Worm (Caenorhabditis elegans) whole organism, midembryonic: Measurements from ENCODE around the gene col-73.

Experiments
- cog-1 ChIP-seq: sonication (generic microtip); optimal IDR thresholded peaks from 2 replicates; lab custom pipeline; 2016; ENCODE audit warnings: missing genetic modification characterization, missing compliant biosample characterization
- med-1 ChIP-seq: sonication (generic microtip); optimal IDR thresholded peaks from 2 replicates; lab custom pipeline; 2017; ENCODE audit warnings: missing genetic modification characterization, mild to moderate bottlenecking, missing compliant biosample characterization, antibody characterized with exemption, missing genetic modification reagents; ENCODE audit not compliant: insufficient read depth
- ref-1 ChIP-seq: fragments of 200-800 bp; sonication (Bioruptor generic); conservative IDR thresholded peaks from 2 replicates; pipeline ENCODE4 v1.3.6; 2022; ENCODE audit warnings: missing genetic modification reagents, missing genetic modification characterization, missing compliant biosample characterization
- ztf-29 ChIP-seq: fragments of 200-800 bp; sonication (Bioruptor generic); IDR thresholded peaks from 2 replicates; pipeline ENCODE4 v1.3.6; 2022; ENCODE audit warnings: missing genetic modification reagents, missing genetic modification characterization, missing compliant biosample characterization

ce11 chrII:4885976-4886375 lies 13.0 kb upstream of the col-73 start, which contains the start of gene R05F9.7:
- no peak for TF ChIP-seq cog-1
- no peak for TF ChIP-seq med-1 (GFP tag; lab: Kevin White, UChicago)
- no peak for TF ChIP-seq ztf-29 (GFP tag; lab: Robert Waterston, UW)
- TF ChIP-seq ref-1 (GFP tag; lab: Robert Waterston, UW): no peak
